Worm (Caenorhabditis elegans): ENCODE results near the gene T06D4.2.

The T06D4.2 gene

ce11 chrII:3337039-3337438, 48.7 kb downstream of the T06D4.2 start, which contains the start of gene F14D2.19:
TSS of gene F14D2.19 (minus strand) at chrII:3337139.
- no peak for TF ChIP-seq madf-5 (GFP tag; IDR thresholded peaks at IDR 0.05)

Data from whole organism, L4 larva.